Fruit fly (Drosophila melanogaster) whole organism, embryonic: ENCODE results near the gene numb.

Experiments
- Aef1 ChIP-seq: fragments of 200-800 bp; sonication (Bioruptor generic); IDR thresholded peaks from 3 replicates; pipeline ENCODE4 v1.3.6; 2022; ENCODE audit warnings: missing biosample characterization, missing genetic modification characterization
- Asciz ChIP-seq: fragments of 200-800 bp; sonication (Bioruptor generic); optimal IDR thresholded peaks from 2 replicates; lab custom pipeline; 2017; ENCODE audit warnings: missing biosample characterization, mild to moderate bottlenecking, missing genetic modification characterization, missing genetic modification reagents
- CG10543 ChIP-seq: fragments of 200-800 bp; sonication (Bioruptor generic); optimal IDR thresholded peaks from 3 replicates; lab custom pipeline; 2017; ENCODE audit warnings: missing biosample characterization, mild to moderate bottlenecking, missing genetic modification characterization, moderate library complexity
- CG11456 ChIP-seq: fragments of 200-800 bp; sonication (Bioruptor generic); IDR thresholded peaks from 3 replicates; pipeline ENCODE4 v1.3.6; 2022; ENCODE audit warnings: missing biosample characterization, missing genetic modification characterization
- CG11560 ChIP-seq: fragments of 200-800 bp; sonication (Bioruptor generic); IDR thresholded peaks from 3 replicates; pipeline ENCODE4 v1.3.6; 2022; ENCODE audit warnings: missing biosample characterization, missing genetic modification characterization
- CG12071 ChIP-seq: fragments of 200-800 bp; sonication (Bioruptor generic); optimal IDR thresholded peaks from 3 replicates; lab custom pipeline; 2018; ENCODE audit warnings: missing biosample characterization, mild to moderate bottlenecking, missing genetic modification characterization
- CG12744 ChIP-seq: fragments of 200-800 bp; sonication (Bioruptor generic); optimal IDR thresholded peaks from 2 replicates; lab custom pipeline; 2016; ENCODE audit warnings: missing biosample characterization, missing genetic modification characterization
- CG18764 ChIP-seq: fragments of 200-800 bp; sonication (Bioruptor generic); optimal IDR thresholded peaks from 3 replicates; lab custom pipeline; 2016; ENCODE audit warnings: missing biosample characterization, missing genetic modification characterization
- CG32532 ChIP-seq: fragments of 200-800 bp; sonication (Bioruptor generic); IDR thresholded peaks from 2 replicates; pipeline ENCODE4 v1.3.6; 2022; ENCODE audit warnings: missing biosample characterization, missing genetic modification characterization
- CG32767 ChIP-seq: fragments of 200-800 bp; sonication (Bioruptor generic); IDR thresholded peaks from 2 replicates; pipeline ENCODE4 v1.3.6; 2022; ENCODE audit warnings: missing biosample characterization, missing genetic modification characterization
- CG4328 ChIP-seq: fragments of 200-800 bp; sonication (Bioruptor generic); optimal IDR thresholded peaks from 3 replicates; lab custom pipeline; 2017; ENCODE audit warnings: missing biosample characterization, missing genetic modification reagents, missing genetic modification characterization
- CG6254 ChIP-seq: fragments of 200-800 bp; sonication (Bioruptor generic); optimal IDR thresholded peaks from 3 replicates; lab custom pipeline; 2017; ENCODE audit warnings: mild to moderate bottlenecking, missing biosample characterization, missing genetic modification reagents, missing genetic modification characterization
- CG6765 ChIP-seq: fragments of 200-800 bp; sonication (Bioruptor generic); optimal IDR thresholded peaks from 3 replicates; lab custom pipeline; 2017; ENCODE audit warnings: missing biosample characterization, mild to moderate bottlenecking, missing genetic modification characterization
- CG7786 ChIP-seq: fragments of 200-800 bp; sonication (Bioruptor generic); optimal IDR thresholded peaks from 2 replicates; lab custom pipeline; 2016; ENCODE audit warnings: missing biosample characterization, missing genetic modification characterization
- CG9817 ChIP-seq: fragments of 200-800 bp; sonication (Bioruptor generic); optimal IDR thresholded peaks from 2 replicates; lab custom pipeline; 2018; ENCODE audit warnings: missing biosample characterization, mild to moderate bottlenecking, missing genetic modification characterization, moderate library complexity
- Dref ChIP-seq: fragments of 200-800 bp; sonication (Bioruptor generic); IDR thresholded peaks from 2 replicates; pipeline ENCODE4 v1.3.6; 2022; ENCODE audit warnings: missing biosample characterization, missing genetic modification characterization
- E2f1 ChIP-seq: fragments of 200-800 bp; sonication (Bioruptor generic); IDR thresholded peaks from 2 replicates; pipeline ENCODE4 v1.3.6; 2022; ENCODE audit warnings: missing biosample characterization, missing genetic modification characterization
- Gsc ChIP-seq: fragments of 200-800 bp; sonication (Bioruptor generic); IDR thresholded peaks from 2 replicates; pipeline ENCODE4 v1.3.6; 2022; ENCODE audit warnings: missing biosample characterization, missing genetic modification characterization
- Hr78 ChIP-seq, 2 experiments: fragments of 200-800 bp in 1 of 2; fragments of >200 bp in 1 of 2; sonication (Bioruptor generic) in 1 of 2; optimal IDR thresholded peaks; 2 replicates each; lab custom pipeline; 2017 to 2019; ENCODE audit warnings: missing biosample characterization in 2 of 2, missing genetic modification characterization in 2 of 2, mild to moderate bottlenecking in 1 of 2, moderate library complexity in 1 of 2
- Opbp ChIP-seq: fragments of 200-800 bp; sonication (Bioruptor generic); IDR thresholded peaks from 3 replicates; pipeline ENCODE4 v1.3.6; 2022; ENCODE audit warnings: missing biosample characterization, missing genetic modification characterization; ENCODE audit not compliant: partially characterized antibody
- Pdp1 ChIP-seq, 2 experiments: fragments of 200-800 bp; sonication (Bioruptor generic); optimal IDR thresholded peaks; 3 replicates each; lab custom pipeline; 2016; ENCODE audit warnings: missing biosample characterization in 2 of 2, missing genetic modification characterization in 2 of 2, mild to moderate bottlenecking in 1 of 2, moderate library complexity in 1 of 2
- Poxn ChIP-seq: fragments of 200-800 bp; sonication (Bioruptor generic); IDR thresholded peaks from 2 replicates; pipeline ENCODE4 v1.3.6; 2022; ENCODE audit warnings: missing biosample characterization, missing genetic modification characterization
- Sin3A ChIP-seq: fragments of >200 bp; optimal IDR thresholded peaks from 2 replicates; lab custom pipeline; 2018
- Stat92E ChIP-seq, 3 experiments: fragments of >200 bp in 2 of 3; fragments of 200-800 bp in 1 of 3; sonication (Bioruptor generic) in 1 of 3; optimal IDR thresholded peaks; 2 replicates each; lab custom pipeline; 2017 to 2019; ENCODE audit warnings: missing biosample characterization in 3 of 3, missing genetic modification characterization in 3 of 3, mild to moderate bottlenecking in 1 of 3, moderate library complexity in 1 of 3
- ab ChIP-seq: fragments of 200-800 bp; sonication (Bioruptor generic); optimal IDR thresholded peaks from 2 replicates; lab custom pipeline; 2016; ENCODE audit warnings: missing biosample characterization, missing genetic modification characterization
- abd-A ChIP-seq: fragments of 200-800 bp; sonication (Bioruptor generic); optimal IDR thresholded peaks from 3 replicates; lab custom pipeline; 2019; ENCODE audit warnings: missing biosample characterization, mild to moderate bottlenecking, missing genetic modification characterization, moderate library complexity
- br ChIP-seq: fragments of >200 bp; optimal IDR thresholded peaks from 2 replicates; lab custom pipeline; 2017
- cato ChIP-seq: fragments of 200-800 bp; sonication (Bioruptor generic); optimal IDR thresholded peaks from 2 replicates; lab custom pipeline; 2016; ENCODE audit warnings: missing biosample characterization, missing genetic modification characterization, borderline replicate concordance
- croc ChIP-seq: fragments of 200-800 bp; sonication (Bioruptor generic); conservative IDR thresholded peaks from 3 replicates; pipeline ENCODE4 v1.3.6; 2022; ENCODE audit warnings: missing biosample characterization, missing genetic modification characterization
- crp ChIP-seq, 2 experiments: fragments of 200-800 bp; sonication (Bioruptor generic); optimal IDR thresholded peaks; 2 replicates in 1 of 2; 3 replicates in 1 of 2; lab custom pipeline; 2017; ENCODE audit warnings: missing biosample characterization in 2 of 2, missing genetic modification characterization in 2 of 2, mild to moderate bottlenecking in 1 of 2, moderate library complexity in 1 of 2
- ewg ChIP-seq: fragments of 200-800 bp; sonication (Bioruptor generic); optimal IDR thresholded peaks from 3 replicates; lab custom pipeline; 2017; ENCODE audit warnings: mild to moderate bottlenecking, missing biosample characterization, missing genetic modification reagents, missing genetic modification characterization
- fu2 ChIP-seq: fragments of 200-800 bp; sonication (Bioruptor generic); optimal IDR thresholded peaks from 2 replicates; lab custom pipeline; 2016; ENCODE audit warnings: missing biosample characterization, missing genetic modification characterization
- gcm2 ChIP-seq: fragments of 200-800 bp; sonication (Bioruptor generic); optimal IDR thresholded peaks from 2 replicates; lab custom pipeline; 2016; ENCODE audit warnings: missing biosample characterization, missing genetic modification characterization
- gem ChIP-seq: fragments of 200-800 bp; sonication (Bioruptor generic); optimal IDR thresholded peaks from 2 replicates; lab custom pipeline; 2019; ENCODE audit warnings: missing biosample characterization, mild to moderate bottlenecking, missing genetic modification characterization, moderate library complexity
- insv ChIP-seq, 2 experiments: fragments of 200-800 bp; sonication (Bioruptor generic); optimal IDR thresholded peaks; 3 replicates each; lab custom pipeline; 2016 to 2018; ENCODE audit warnings: missing biosample characterization in 2 of 2, missing genetic modification characterization in 2 of 2
- kni ChIP-seq: fragments of 200-800 bp; sonication (Bioruptor generic); optimal IDR thresholded peaks from 3 replicates; lab custom pipeline; 2017; ENCODE audit warnings: mild to moderate bottlenecking, missing biosample characterization, missing genetic modification reagents, missing genetic modification characterization
- lmd ChIP-seq: fragments of 200-800 bp; sonication (Bioruptor generic); IDR thresholded peaks from 2 replicates; pipeline ENCODE4 v1.3.6; 2022; ENCODE audit warnings: missing biosample characterization, missing genetic modification characterization
- luna ChIP-seq: fragments of 200-800 bp; sonication (Bioruptor generic); optimal IDR thresholded peaks from 2 replicates; lab custom pipeline; 2016; ENCODE audit warnings: missing biosample characterization, missing genetic modification characterization
- mld ChIP-seq: fragments of 200-800 bp; sonication (Bioruptor generic); IDR thresholded peaks from 3 replicates; pipeline ENCODE4 v1.3.6; 2022; ENCODE audit warnings: missing biosample characterization, missing genetic modification characterization; ENCODE audit not compliant: partially characterized antibody
- pnt ChIP-seq: fragments of 200-800 bp; sonication (Bioruptor generic); optimal IDR thresholded peaks from 3 replicates; lab custom pipeline; 2016; ENCODE audit warnings: missing biosample characterization, missing genetic modification characterization
- rib ChIP-seq: fragments of 200-800 bp; sonication (Bioruptor generic); IDR thresholded peaks from 2 replicates; pipeline ENCODE4 v1.3.6; 2022; ENCODE audit warnings: missing biosample characterization, missing genetic modification characterization
- sd ChIP-seq: fragments of 200-800 bp; sonication (Bioruptor generic); optimal IDR thresholded peaks from 3 replicates; lab custom pipeline; 2018; ENCODE audit warnings: missing biosample characterization, mild to moderate bottlenecking, missing genetic modification characterization, moderate library complexity
- sens ChIP-seq: fragments of 200-800 bp; sonication (Bioruptor generic); peaks from one replicate; lab custom pipeline; 2016; ENCODE audit warnings: missing biosample characterization, missing genetic modification characterization
- slp2 ChIP-seq: fragments of 200-800 bp; sonication (Bioruptor generic); optimal IDR thresholded peaks from 2 replicates; lab custom pipeline; 2016; ENCODE audit warnings: missing biosample characterization, missing genetic modification characterization
- tin ChIP-seq: fragments of 200-800 bp; sonication (Bioruptor generic); optimal IDR thresholded peaks from 3 replicates; lab custom pipeline; 2016; ENCODE audit warnings: missing biosample characterization, missing genetic modification characterization
- toy ChIP-seq: fragments of 200-800 bp; sonication (Bioruptor generic); IDR thresholded peaks from 2 replicates; pipeline ENCODE4 v1.3.6; 2022; ENCODE audit warnings: missing biosample characterization, missing genetic modification characterization
- trem ChIP-seq: fragments of 200-800 bp; optimal IDR thresholded peaks from 3 replicates; lab custom pipeline; 2019; ENCODE audit warnings: missing biosample characterization, mild to moderate bottlenecking, missing genetic modification characterization, moderate library complexity
- trh ChIP-seq: fragments of 200-800 bp; sonication (Bioruptor generic); optimal IDR thresholded peaks from 2 replicates; lab custom pipeline; 2016; ENCODE audit warnings: missing biosample characterization, missing genetic modification characterization
- twi ChIP-seq: fragments of 200-800 bp; optimal IDR thresholded peaks from 2 replicates; lab custom pipeline; 2019; ENCODE audit warnings: missing biosample characterization, mild to moderate bottlenecking, missing genetic modification characterization, moderate library complexity
- unpg ChIP-seq: fragments of 200-800 bp; sonication (Bioruptor generic); optimal IDR thresholded peaks from 3 replicates; lab custom pipeline; 2018; ENCODE audit warnings: missing biosample characterization, mild to moderate bottlenecking, missing genetic modification characterization, moderate library complexity

Gene numb

dm6 chr2L:9494663-9495417 is 57.6 kb downstream of the numb start, which contains the start of gene Gdi (continued):
- TF ChIP-seq gcm2 (no peak), Dref (GFP tag; lab: Robert Waterston, UW) (peak; percentile 52), Gsc (no peak), ab (GFP tag; lab: Kevin White, UChicago) (no peak), Pdp1 (GFP tag; optimal IDR thresholded peaks at IDR 0.05; lab: Kevin White, UChicago) (peak in 1 of 2 experiments; percentile 33), E2f1 (GFP tag; lab: Robert Waterston, UW) (no peak), pnt (GFP tag; lab: Kevin White, UChicago) (peak; percentile 7), abd-A (tag; lab: Kevin White, UChicago) (no peak), croc (no peak), twi (tag; lab: Kevin White, UChicago) (no peak), cato (GFP tag; lab: Kevin White, UChicago) (no peak), sens (GFP tag; lab: Kevin White, UChicago) (peak; percentile 18), kni (GFP tag; lab: Kevin White, UChicago) (no peak), tin (GFP tag; lab: Kevin White, UChicago) (no peak), CG10543 (GFP tag; lab: Kevin White, UChicago) (peak; percentile 3), Poxn (no peak), CG7786 (GFP tag; lab: Kevin White, UChicago) (no peak), CG11456 (GFP tag; lab: Robert Waterston, UW) (no peak), CG11560 (no peak), CG18764 (no peak), CG9817 (tag; lab: Kevin White, UChicago) (peak; percentile 63), CG32532 (GFP tag; lab: Robert Waterston, UW) (no peak), rib (GFP tag; lab: Robert Waterston, UW) (no peak), CG6765 (GFP tag; lab: Kevin White, UChicago) (no peak), ewg (GFP tag; lab: Kevin White, UChicago) (no peak), Opbp (no peak), insv (GFP tag; optimal IDR thresholded peaks at IDR 0.05; lab: Kevin White, UChicago) (no peak), CG32767 (GFP tag; lab: Robert Waterston, UW) (no peak), toy (no peak), CG6254 (GFP tag; lab: Kevin White, UChicago) (no peak), Sin3A (peak; percentile 29), Stat92E (GFP tag; optimal IDR thresholded peaks at IDR 0.05; lab: Kevin White, UChicago) (no peak), Asciz (GFP tag; lab: Kevin White, UChicago) (no peak), CG12071 (GFP tag; lab: Kevin White, UChicago) (no peak), crp (GFP tag; optimal IDR thresholded peaks at IDR 0.05; lab: Kevin White, UChicago) (peak in 1 of 2 experiments; percentile 81), luna (no peak), fu2 (GFP tag; lab: Kevin White, UChicago) (no peak), CG4328 (GFP tag; lab: Kevin White, UChicago) (peak; percentile 36), sd (tag; lab: Kevin White, UChicago) (no peak), gem (tag; lab: Kevin White, UChicago) (peak; percentile 43), Hr78 (GFP tag; optimal IDR thresholded peaks at IDR 0.05; lab: Kevin White, UChicago) (no peak), lmd (GFP tag; lab: Robert Waterston, UW) (no peak), CG12744 (GFP tag; lab: Kevin White, UChicago) (no peak), trh (GFP tag; lab: Kevin White, UChicago) (no peak), Aef1 (peak; percentile 30; the same call in 2 of the 3 replicates), mld (GFP tag; lab: Robert Waterston, UW) (no peak), slp2 (GFP tag; lab: Kevin White, UChicago) (no peak), unpg (no peak), trem (tag; lab: Kevin White, UChicago) (peak; percentile 17), br (lab: Kevin White, UChicago) (no peak)
